Worm (Caenorhabditis elegans) whole organism, young adult: ENCODE data around the gene F41E6.17.
A peak's percentile ranks its signal among the peaks of the same experiment; 100 is the strongest.

Experiments used
- C06A6.2 ChIP-seq: fragments of 200-800 bp; sonication (Bioruptor generic); conservative IDR thresholded peaks from 2 replicates; pipeline ENCODE4 v1.3.6; 2022; ENCODE audit warnings: missing genetic modification characterization, missing compliant biosample characterization
- C17E4.6 ChIP-seq: fragments of 200-800 bp; sonication (Bioruptor generic); IDR thresholded peaks from 2 replicates; pipeline ENCODE4 v1.3.6; 2022; ENCODE audit warnings: missing genetic modification reagents, missing genetic modification characterization, missing compliant biosample characterization
- F57A8.1 ChIP-seq: fragments of 200-800 bp; sonication (Bioruptor generic); optimal IDR thresholded peaks from 2 replicates; lab custom pipeline; 2018; ENCODE audit warnings: mild to moderate bottlenecking, missing genetic modification characterization, moderate library complexity, missing compliant biosample characterization
- K12H6.12 ChIP-seq: fragments of 200-800 bp; sonication (Bioruptor generic); optimal IDR thresholded peaks from 2 replicates; lab custom pipeline; 2018; ENCODE audit warnings: mild to moderate bottlenecking, missing genetic modification characterization, missing compliant biosample characterization
- T07F8.4 ChIP-seq: sonication (generic microtip); optimal IDR thresholded peaks from 2 replicates; lab custom pipeline; 2016; ENCODE audit warnings: mild to moderate bottlenecking, missing genetic modification characterization, moderate library complexity, missing compliant biosample characterization
- akir-1 ChIP-seq: fragments of 200-800 bp; sonication (Bioruptor generic); optimal IDR thresholded peaks from 2 replicates; lab custom pipeline; 2018; ENCODE audit warnings: mild to moderate bottlenecking, missing genetic modification characterization, moderate library complexity, missing compliant biosample characterization
- athp-1 ChIP-seq: sonication (generic microtip); optimal IDR thresholded peaks from 2 replicates; lab custom pipeline; 2017; ENCODE audit warnings: mild to moderate bottlenecking, missing genetic modification characterization, missing compliant biosample characterization
- attf-5 ChIP-seq: fragments of 200-800 bp; sonication (Bioruptor generic); optimal IDR thresholded peaks from 2 replicates; lab custom pipeline; 2018; ENCODE audit warnings: mild to moderate bottlenecking, missing genetic modification characterization, missing compliant biosample characterization
- bed-1 ChIP-seq: fragments of 200-800 bp; sonication (Bioruptor generic); IDR thresholded peaks from 2 replicates; pipeline ENCODE4 v1.3.6; 2022; ENCODE audit warnings: missing genetic modification reagents, missing genetic modification characterization, missing compliant biosample characterization
- bed-2 ChIP-seq: fragments of 200-800 bp; sonication (Bioruptor generic); IDR thresholded peaks from 2 replicates; pipeline ENCODE4 v1.3.6; 2022; ENCODE audit warnings: missing genetic modification reagents, missing genetic modification characterization, missing compliant biosample characterization
- cebp-1 ChIP-seq, 2 experiments: fragments of 200-800 bp in 1 of 2; sonication (Bioruptor generic) in 1 of 2; sonication (generic microtip) in 1 of 2; IDR thresholded peaks in 1 of 2; optimal IDR thresholded peaks in 1 of 2; 2 replicates each; pipeline versions ENCODE4 v1.3.6 to Lab custom; 2017 to 2022; ENCODE audit warnings: missing compliant biosample characterization in 2 of 2, missing genetic modification characterization in 2 of 2, mild to moderate bottlenecking in 1 of 2, missing genetic modification reagents in 1 of 2, moderate library complexity in 1 of 2
- ceh-100 ChIP-seq: fragments of 200-800 bp; sonication (Bioruptor generic); IDR thresholded peaks from 2 replicates; pipeline ENCODE4 v1.3.6; 2022; ENCODE audit warnings: missing genetic modification reagents, missing genetic modification characterization, missing compliant biosample characterization
- ceh-40 ChIP-seq: fragments of 200-800 bp; sonication (Bioruptor generic); IDR thresholded peaks from 2 replicates; pipeline ENCODE4 v1.3.6; 2022; ENCODE audit warnings: missing genetic modification characterization, missing compliant biosample characterization
- egl-18 ChIP-seq: fragments of 200-800 bp; sonication (Bioruptor generic); IDR thresholded peaks from 2 replicates; pipeline ENCODE4 v1.3.6; 2022; ENCODE audit warnings: missing genetic modification reagents, missing genetic modification characterization, missing compliant biosample characterization
- ets-4 ChIP-seq: fragments of 200-800 bp; sonication (Bioruptor generic); optimal IDR thresholded peaks from 2 replicates; lab custom pipeline; 2018; ENCODE audit warnings: mild to moderate bottlenecking, missing genetic modification characterization, missing compliant biosample characterization
- hlh-12 ChIP-seq: sonication (generic microtip); optimal IDR thresholded peaks from 2 replicates; lab custom pipeline; 2016; ENCODE audit warnings: missing genetic modification characterization, missing compliant biosample characterization
- lin-40 ChIP-seq: sonication (generic microtip); optimal IDR thresholded peaks from 2 replicates; lab custom pipeline; 2016; ENCODE audit warnings: missing genetic modification characterization, mild to moderate bottlenecking, missing compliant biosample characterization, missing genotype, missing genetic modification reagents
- mcd-1 ChIP-seq: fragments of 200-800 bp; sonication (Bioruptor generic); IDR thresholded peaks from 2 replicates; pipeline ENCODE4 v1.3.6; 2022; ENCODE audit warnings: missing genetic modification reagents, missing genetic modification characterization, missing compliant biosample characterization
- mel-28 ChIP-seq: sonication (generic microtip); optimal IDR thresholded peaks from 2 replicates; lab custom pipeline; 2016; ENCODE audit warnings: borderline replicate concordance, mild to moderate bottlenecking, missing genetic modification characterization, missing compliant biosample characterization
- nfya-1 ChIP-seq: sonication (generic microtip); optimal IDR thresholded peaks from 2 replicates; lab custom pipeline; 2017; ENCODE audit warnings: antibody characterized with exemption, missing compliant biosample characterization, missing genetic modification characterization, borderline replicate concordance; ENCODE audit not compliant: insufficient read depth
- nfyb-1 ChIP-seq: fragments of 200-800 bp; sonication (Bioruptor generic); IDR thresholded peaks from 2 replicates; pipeline ENCODE4 v1.3.6; 2022; ENCODE audit warnings: missing genetic modification reagents, missing genetic modification characterization, missing compliant biosample characterization
- nhr-120 ChIP-seq: fragments of 200-800 bp; sonication (Bioruptor generic); IDR thresholded peaks from 2 replicates; pipeline ENCODE4 v1.3.6; 2022; ENCODE audit warnings: missing genetic modification characterization, missing compliant biosample characterization
- rpc-1 ChIP-seq, 2 experiments: fragments of 150-350 bp in 1 of 2; sonication (generic microtip) in 1 of 2; optimal IDR thresholded peaks; 2 replicates each; lab custom pipeline; 2014 to 2018; ENCODE audit warnings: missing biosample characterization in 1 of 2, missing genetic modification characterization in 1 of 2, missing genetic modification reagents in 1 of 2, missing genotype in 1 of 2
- sea-2 ChIP-seq: fragments of 200-800 bp; sonication (Bioruptor generic); IDR thresholded peaks from 2 replicates; pipeline ENCODE4 v1.3.6; 2022; ENCODE audit warnings: missing genetic modification characterization, missing compliant biosample characterization
- snpc-3.4 ChIP-seq: sonication (generic microtip); optimal IDR thresholded peaks from 2 replicates; lab custom pipeline; 2017; ENCODE audit warnings: missing genetic modification characterization, mild to moderate bottlenecking, missing compliant biosample characterization, antibody characterized with exemption, moderate library complexity, missing genotype, missing genetic modification reagents
- somi-1 ChIP-seq: fragments of 200-800 bp; sonication (Bioruptor generic); optimal IDR thresholded peaks from 2 replicates; lab custom pipeline; 2018; ENCODE audit warnings: mild to moderate bottlenecking, missing genetic modification characterization, missing compliant biosample characterization
- tlf-1 ChIP-seq: fragments of 200-800 bp; sonication (Bioruptor generic); optimal IDR thresholded peaks from 2 replicates; lab custom pipeline; 2018; ENCODE audit warnings: mild to moderate bottlenecking, missing genetic modification characterization, missing compliant biosample characterization
- zfh-2 ChIP-seq: fragments of 200-800 bp; sonication (Bioruptor generic); conservative IDR thresholded peaks from 2 replicates; pipeline ENCODE4 v1.3.6; 2022; ENCODE audit warnings: missing genetic modification reagents, missing genetic modification characterization, missing compliant biosample characterization
- ztf-18 ChIP-seq: sonication (generic microtip); optimal IDR thresholded peaks from 2 replicates; lab custom pipeline; 2016; ENCODE audit warnings: missing genotype, mild to moderate bottlenecking, missing genetic modification characterization, missing compliant biosample characterization
- ztf-22 ChIP-seq: fragments of 200-800 bp; sonication (Bioruptor generic); optimal IDR thresholded peaks from 2 replicates; lab custom pipeline; 2018; ENCODE audit warnings: mild to moderate bottlenecking, missing genetic modification characterization, moderate library complexity, missing compliant biosample characterization
- ztf-26 ChIP-seq: sonication (generic microtip); optimal IDR thresholded peaks from 2 replicates; lab custom pipeline; 2017; ENCODE audit warnings: missing genetic modification characterization, missing compliant biosample characterization

F41E6.17 gene

ce11 chrV:8662056-8663006 is 38.4 kb downstream of the F41E6.17 start:
- TF ChIP-seq zfh-2 = peak; percentile 68
- peak; percentile 29 for TF ChIP-seq ztf-26 (tag; lab: Kevin White, UChicago)
- peak; percentile 40 for TF ChIP-seq somi-1
- TF ChIP-seq nfyb-1 (GFP tag; lab: Robert Waterston, UW) = 0 out of 2 replicates have a peak, but pooled peaks have one; percentile 38
- TF ChIP-seq rpc-1 (optimal IDR thresholded peaks at IDR 0.05; lab: Kevin White, UChicago) = no peak
- TF ChIP-seq rpc-1 (tag; optimal IDR thresholded peaks at IDR 0.05; lab: Kevin White, UChicago) = no peak
- no peak for TF ChIP-seq hlh-12 (tag; lab: Kevin White, UChicago)
- TF ChIP-seq lin-40 (tag; lab: Kevin White, UChicago) = peak; percentile 30

ce11 chrV:8663023-8663422 is 39.1 kb downstream of the F41E6.17 start:
- TF ChIP-seq mcd-1 (GFP tag; lab: Robert Waterston, UW) (0 out of 2 replicates have a peak, but pooled peaks have one; percentile 12), K12H6.12 (tag; lab: Kevin White, UChicago) (peak; percentile 9), zfh-2 (peak; percentile 85), ceh-40 (no peak), cebp-1 (GFP tag; IDR thresholded peaks at IDR 0.05; lab: Robert Waterston, UW) (no peak), cebp-1 (tag; optimal IDR thresholded peaks at IDR 0.05; lab: Kevin White, UChicago) (peak; percentile 17)

- TF ChIP-seq nhr-120 (no peak), mel-28 (tag; lab: Kevin White, UChicago) (no peak), C06A6.2 (GFP tag; lab: Robert Waterston, UW) (no peak), ztf-22 (GFP tag; lab: Kevin White, UChicago) (no peak), akir-1 (GFP tag; lab: Kevin White, UChicago) (no peak)
Observed at ce11 chrV:8665765-8666164, 41.9 kb downstream of the F41E6.17 start, which contains the start of gene ZC190.4. Gene ZC190.4, plus strand, starts transcription at chrV:8666065.

ce11 chrV:8667230-8668021 is 43.5 kb downstream of the F41E6.17 start:
- TF ChIP-seq nfya-1 (tag; lab: Kevin White, UChicago) (no peak), bed-2 (GFP tag; lab: Robert Waterston, UW) (no peak), T07F8.4 (no peak), F57A8.1 (GFP tag; lab: Kevin White, UChicago) (no peak), egl-18 (GFP tag; lab: Robert Waterston, UW) (no peak), C17E4.6 (no peak), mcd-1 (GFP tag; lab: Robert Waterston, UW) (no peak), attf-5 (no peak), bed-1 (GFP tag; lab: Robert Waterston, UW) (no peak), snpc-3.4 (tag; lab: Kevin White, UChicago) (no peak), ztf-18 (tag; lab: Kevin White, UChicago) (no peak), ceh-100 (GFP tag; lab: Robert Waterston, UW) (no peak), sea-2 (GFP tag; lab: Robert Waterston, UW) (no peak), hlh-12 (tag; lab: Kevin White, UChicago) (no peak), tlf-1 (no peak), athp-1 (tag; lab: Kevin White, UChicago) (no peak), ets-4 (GFP tag; lab: Kevin White, UChicago) (no peak)
